Fruit fly (Drosophila melanogaster): Measurements from ENCODE around the gene CG43965.

The CG43965 gene

dm6 chr3L:8701697-8702349 lies 23.8 kb downstream of the CG43965 start:
- TF ChIP-seq Dll (optimal IDR thresholded peaks at IDR 0.05) (no peak), EcR (GFP tag; optimal IDR thresholded peaks at IDR 0.05) (no peak), pan (optimal IDR thresholded peaks at IDR 0.05) (peak; percentile 13), usp (GFP tag; optimal IDR thresholded peaks at IDR 0.05) (no peak)

dm6 chr3L:8700643-8701208 lies 24.8 kb downstream of the CG43965 start:
- TF ChIP-seq Dll (optimal IDR thresholded peaks at IDR 0.05) (no peak), CG8478 (optimal IDR thresholded peaks at IDR 0.05) (no peak), pan (optimal IDR thresholded peaks at IDR 0.05) (no peak), EcR (GFP tag; optimal IDR thresholded peaks at IDR 0.05) (no peak), psq (optimal IDR thresholded peaks at IDR 0.05) (no peak), usp (GFP tag; optimal IDR thresholded peaks at IDR 0.05) (no peak)

dm6 chr3L:8700054-8700642 lies 25.4 kb downstream of the CG43965 start:
- TF ChIP-seq Dll (optimal IDR thresholded peaks at IDR 0.05) = no peak
- peak in 1 of 2 experiments; percentile 23 for TF ChIP-seq EcR (GFP tag; optimal IDR thresholded peaks at IDR 0.05)

dm6 chr3L:8699612-8700011 lies 26.0 kb downstream of the CG43965 start:
- no peak for TF ChIP-seq pan (optimal IDR thresholded peaks at IDR 0.05)
- TF ChIP-seq EcR (GFP tag; optimal IDR thresholded peaks at IDR 0.05) = peak in 1 of 2 experiments; percentile 56

- no peak for TF ChIP-seq Dll (optimal IDR thresholded peaks at IDR 0.05)
- TF ChIP-seq CG8478 (optimal IDR thresholded peaks at IDR 0.05) = no peak
- TF ChIP-seq EcR (GFP tag; optimal IDR thresholded peaks at IDR 0.05) = no peak
- TF ChIP-seq usp (GFP tag; optimal IDR thresholded peaks at IDR 0.05) = no peak
- TF ChIP-seq pan (optimal IDR thresholded peaks at IDR 0.05) = no peak
- no peak for TF ChIP-seq psq (optimal IDR thresholded peaks at IDR 0.05)
Observed at dm6 chr3L:8698493-8699166, 26.9 kb downstream of the CG43965 start.

- TF ChIP-seq Dll (optimal IDR thresholded peaks at IDR 0.05) = no peak
- no peak for TF ChIP-seq usp (GFP tag; optimal IDR thresholded peaks at IDR 0.05)
- TF ChIP-seq psq (optimal IDR thresholded peaks at IDR 0.05) = no peak
- TF ChIP-seq EcR (GFP tag; optimal IDR thresholded peaks at IDR 0.05) = no peak
- no peak for TF ChIP-seq CG8478 (optimal IDR thresholded peaks at IDR 0.05)
- TF ChIP-seq pan (optimal IDR thresholded peaks at IDR 0.05) = no peak
Observed at dm6 chr3L:8697862-8698261, 27.7 kb downstream of the CG43965 start.

- TF ChIP-seq EcR (GFP tag; optimal IDR thresholded peaks at IDR 0.05) (peak; percentile 1 to 30), Dll (optimal IDR thresholded peaks at IDR 0.05) (no peak)
Observed at dm6 chr3L:8696487-8696954, 29.1 kb downstream of the CG43965 start.

- TF ChIP-seq EcR (GFP tag; optimal IDR thresholded peaks at IDR 0.05) (no peak), usp (GFP tag; optimal IDR thresholded peaks at IDR 0.05) (no peak), pan (optimal IDR thresholded peaks at IDR 0.05) (no peak), Dll (optimal IDR thresholded peaks at IDR 0.05) (no peak), CG8478 (optimal IDR thresholded peaks at IDR 0.05) (no peak), psq (optimal IDR thresholded peaks at IDR 0.05) (no peak)
Observed at dm6 chr3L:8695959-8696358, 29.6 kb downstream of the CG43965 start.

dm6 chr3L:8693558-8694502 lies 31.7 kb downstream of the CG43965 start:
- TF ChIP-seq EcR (GFP tag; optimal IDR thresholded peaks at IDR 0.05) (no peak), usp (GFP tag; optimal IDR thresholded peaks at IDR 0.05) (no peak), pan (optimal IDR thresholded peaks at IDR 0.05) (no peak), psq (optimal IDR thresholded peaks at IDR 0.05) (no peak), CG8478 (optimal IDR thresholded peaks at IDR 0.05) (no peak), Dll (optimal IDR thresholded peaks at IDR 0.05) (no peak)

dm6 chr3L:8691891-8692874 lies 33.4 kb downstream of the CG43965 start:
- TF ChIP-seq pan (optimal IDR thresholded peaks at IDR 0.05) = no peak
- no peak for TF ChIP-seq psq (optimal IDR thresholded peaks at IDR 0.05)

dm6 chr3L:8690630-8691029 lies 34.9 kb downstream of the CG43965 start:
- TF ChIP-seq Dll (optimal IDR thresholded peaks at IDR 0.05) (no peak), EcR (GFP tag; optimal IDR thresholded peaks at IDR 0.05) (no peak), CG8478 (optimal IDR thresholded peaks at IDR 0.05) (no peak), psq (optimal IDR thresholded peaks at IDR 0.05) (no peak), usp (GFP tag; optimal IDR thresholded peaks at IDR 0.05) (no peak), pan (optimal IDR thresholded peaks at IDR 0.05) (no peak)

All from whole organism.